Fruit fly (Drosophila melanogaster) whole organism, prepupa: ENCODE data around the gene CG33286.

Source experiments
- CG15336 ChIP-seq: fragments of 200-800 bp; sonication (Bioruptor generic); IDR thresholded peaks from 2 replicates; pipeline ENCODE4 v1.3.6; 2022; ENCODE audit warnings: missing biosample characterization, missing genetic modification characterization
- CG1621 ChIP-seq: fragments of 200-800 bp; sonication (Bioruptor generic); optimal IDR thresholded peaks from 3 replicates; lab custom pipeline; 2018; ENCODE audit warnings: missing biosample characterization, mild to moderate bottlenecking, missing genetic modification characterization
- CG16779 ChIP-seq: fragments of 200-800 bp; sonication (Bioruptor generic); optimal IDR thresholded peaks from 3 replicates; lab custom pipeline; 2017; ENCODE audit warnings: missing biosample characterization, mild to moderate bottlenecking, missing genetic modification characterization
- CG3032 ChIP-seq: fragments of 200-800 bp; optimal IDR thresholded peaks from 2 replicates; lab custom pipeline; 2019; ENCODE audit warnings: missing biosample characterization, mild to moderate bottlenecking, missing genetic modification characterization, moderate library complexity
- CG31627 ChIP-seq: fragments of 200-800 bp; sonication (Bioruptor generic); optimal IDR thresholded peaks from 3 replicates; lab custom pipeline; 2016; ENCODE audit warnings: missing biosample characterization, missing genetic modification characterization
- CG32006 ChIP-seq: fragments of 200-800 bp; sonication (Bioruptor generic); optimal IDR thresholded peaks from 3 replicates; lab custom pipeline; 2017; ENCODE audit warnings: missing biosample characterization, mild to moderate bottlenecking, missing genetic modification characterization
- CG3919 ChIP-seq: fragments of 200-800 bp; sonication (Bioruptor generic); optimal IDR thresholded peaks from 3 replicates; lab custom pipeline; 2016; ENCODE audit warnings: missing biosample characterization, missing genetic modification characterization
- CG4318 ChIP-seq: fragments of 200-800 bp; sonication (Bioruptor generic); optimal IDR thresholded peaks from 3 replicates; lab custom pipeline; 2017; ENCODE audit warnings: missing biosample characterization, mild to moderate bottlenecking, missing genetic modification characterization
- CG6163 ChIP-seq: fragments of 200-800 bp; sonication (Bioruptor generic); IDR thresholded peaks from 3 replicates; pipeline ENCODE4 v1.3.6; 2022; ENCODE audit warnings: missing biosample characterization, missing genetic modification characterization
- CG6276 ChIP-seq: fragments of 200-800 bp; sonication (Bioruptor generic); optimal IDR thresholded peaks from 2 replicates; lab custom pipeline; 2017; ENCODE audit warnings: missing biosample characterization, mild to moderate bottlenecking, missing genetic modification characterization
- CG6792 ChIP-seq: fragments of 200-800 bp; sonication (Bioruptor generic); optimal IDR thresholded peaks from 3 replicates; lab custom pipeline; 2016; ENCODE audit warnings: missing biosample characterization, missing genetic modification characterization
- CG6808 ChIP-seq: fragments of 200-800 bp; sonication (Bioruptor generic); optimal IDR thresholded peaks from 3 replicates; lab custom pipeline; 2017; ENCODE audit warnings: missing biosample characterization, missing genetic modification characterization, mild to moderate bottlenecking, moderate library complexity, missing genetic modification reagents
- CG6854 ChIP-seq: fragments of 200-800 bp; sonication (Bioruptor generic); optimal IDR thresholded peaks from 2 replicates; lab custom pipeline; 2017; ENCODE audit warnings: missing biosample characterization, mild to moderate bottlenecking, missing genetic modification characterization
- CG7368 ChIP-seq: fragments of 200-800 bp; sonication (Bioruptor generic); optimal IDR thresholded peaks from 3 replicates; lab custom pipeline; 2016; ENCODE audit warnings: missing biosample characterization, missing genetic modification characterization
- CG8119 ChIP-seq: fragments of 200-800 bp; sonication (Bioruptor generic); IDR thresholded peaks from 3 replicates; pipeline ENCODE4 v1.3.6; 2022; ENCODE audit warnings: missing biosample characterization, missing genetic modification characterization
- CG8319 ChIP-seq: fragments of 200-800 bp; sonication (Bioruptor generic); optimal IDR thresholded peaks from 3 replicates; lab custom pipeline; 2016; ENCODE audit warnings: missing biosample characterization, missing genetic modification characterization
- CG8632 ChIP-seq: fragments of 200-800 bp; sonication (Bioruptor generic); optimal IDR thresholded peaks from 3 replicates; lab custom pipeline; 2016; ENCODE audit warnings: missing biosample characterization, missing genetic modification characterization
- Eip75B ChIP-seq: fragments of 200-800 bp; sonication (Bioruptor generic); optimal IDR thresholded peaks from 3 replicates; lab custom pipeline; 2016; ENCODE audit warnings: missing biosample characterization, missing genetic modification characterization
- Eip78C ChIP-seq: fragments of 200-800 bp; sonication (Bioruptor generic); peaks from one replicate; lab custom pipeline; 2016; ENCODE audit warnings: missing biosample characterization, missing genetic modification characterization
- Eip93F ChIP-seq: fragments of 200-800 bp; sonication (Bioruptor generic); optimal IDR thresholded peaks from 2 replicates; lab custom pipeline; 2016; ENCODE audit warnings: missing biosample characterization, mild to moderate bottlenecking, missing genetic modification characterization
- Ets96B ChIP-seq: fragments of 200-800 bp; optimal IDR thresholded peaks from 2 replicates; lab custom pipeline; 2019; ENCODE audit warnings: missing biosample characterization, mild to moderate bottlenecking, missing genetic modification characterization, moderate library complexity
- Hr38 ChIP-seq: sonication (Bioruptor generic); optimal IDR thresholded peaks from 2 replicates; lab custom pipeline; 2016; ENCODE audit warnings: missing biosample characterization, missing genetic modification characterization
- Hr39 ChIP-seq: fragments of 200-800 bp; sonication (Bioruptor generic); optimal IDR thresholded peaks from 2 replicates; lab custom pipeline; 2016; ENCODE audit warnings: missing biosample characterization, missing genetic modification characterization
- Hr4 ChIP-seq: fragments of 200-800 bp; sonication (Bioruptor generic); optimal IDR thresholded peaks from 3 replicates; lab custom pipeline; 2016; ENCODE audit warnings: missing biosample characterization, missing genetic modification characterization
- Lpt ChIP-seq: fragments of 200-800 bp; sonication (Bioruptor generic); optimal IDR thresholded peaks from 3 replicates; lab custom pipeline; 2016; ENCODE audit warnings: missing biosample characterization, missing genetic modification characterization
- Met ChIP-seq: fragments of 200-800 bp; sonication (Bioruptor generic); optimal IDR thresholded peaks from 3 replicates; lab custom pipeline; 2016; ENCODE audit warnings: missing biosample characterization, missing genetic modification characterization
- OdsH ChIP-seq: fragments of 200-800 bp; sonication (Bioruptor generic); optimal IDR thresholded peaks from 3 replicates; lab custom pipeline; 2016; ENCODE audit warnings: missing biosample characterization, missing genetic modification characterization
- Smox ChIP-seq: fragments of 200-800 bp; sonication (Bioruptor generic); optimal IDR thresholded peaks from 3 replicates; lab custom pipeline; 2016; ENCODE audit warnings: missing biosample characterization, missing genetic modification characterization
- Sox102F ChIP-seq: fragments of 200-800 bp; sonication (Bioruptor generic); optimal IDR thresholded peaks from 2 replicates; lab custom pipeline; 2016; ENCODE audit warnings: missing biosample characterization, mild to moderate bottlenecking, missing genetic modification characterization
- Sox14 ChIP-seq: fragments of 200-800 bp; sonication (Bioruptor generic); optimal IDR thresholded peaks from 3 replicates; lab custom pipeline; 2016; ENCODE audit warnings: missing biosample characterization, missing genetic modification characterization
- Sox15 ChIP-seq: fragments of 200-800 bp; sonication (Bioruptor generic); optimal IDR thresholded peaks from 3 replicates; lab custom pipeline; 2016; ENCODE audit warnings: missing biosample characterization, missing genetic modification characterization
- achi ChIP-seq: fragments of 200-800 bp; sonication (Bioruptor generic); optimal IDR thresholded peaks from 3 replicates; lab custom pipeline; 2016; ENCODE audit warnings: missing biosample characterization, missing genetic modification characterization
- acj6 ChIP-seq: fragments of 200-800 bp; sonication (Bioruptor generic); optimal IDR thresholded peaks from 3 replicates; lab custom pipeline; 2016; ENCODE audit warnings: missing biosample characterization, missing genetic modification characterization
- cyc ChIP-seq: fragments of 200-800 bp; sonication (Bioruptor generic); optimal IDR thresholded peaks from 3 replicates; lab custom pipeline; 2016; ENCODE audit warnings: missing biosample characterization, missing genetic modification characterization
- dac ChIP-seq: fragments of 200-800 bp; sonication (Bioruptor generic); optimal IDR thresholded peaks from 2 replicates; lab custom pipeline; 2017; ENCODE audit warnings: missing biosample characterization, mild to moderate bottlenecking, missing genetic modification characterization
- dsx ChIP-seq: fragments of 200-800 bp; optimal IDR thresholded peaks from 3 replicates; lab custom pipeline; 2019; ENCODE audit warnings: missing biosample characterization, mild to moderate bottlenecking, missing genetic modification characterization, moderate library complexity; ENCODE audit not compliant: poor library complexity, severe bottlenecking
- eg ChIP-seq: fragments of 200-800 bp; sonication (Bioruptor generic); IDR thresholded peaks from 3 replicates; pipeline ENCODE4 v1.3.6; 2022; ENCODE audit warnings: missing biosample characterization, missing genetic modification characterization
- esn ChIP-seq: fragments of 200-800 bp; sonication (Bioruptor generic); optimal IDR thresholded peaks from 2 replicates; lab custom pipeline; 2016; ENCODE audit warnings: missing biosample characterization, mild to moderate bottlenecking, missing genetic modification characterization, moderate library complexity
- fd59A ChIP-seq: fragments of 200-800 bp; sonication (Bioruptor generic); optimal IDR thresholded peaks from 2 replicates; lab custom pipeline; 2017; ENCODE audit warnings: missing biosample characterization, mild to moderate bottlenecking, missing genetic modification characterization, missing genetic modification reagents
- fd85E ChIP-seq: fragments of 200-800 bp; sonication (Bioruptor generic); optimal IDR thresholded peaks from 3 replicates; lab custom pipeline; 2016; ENCODE audit warnings: missing biosample characterization, missing genetic modification characterization
- fkh ChIP-seq: fragments of 200-800 bp; sonication (Bioruptor generic); optimal IDR thresholded peaks from 3 replicates; lab custom pipeline; 2017; ENCODE audit warnings: missing biosample characterization, mild to moderate bottlenecking, missing genetic modification characterization, moderate library complexity
- lz ChIP-seq: fragments of 200-800 bp; sonication (Bioruptor generic); optimal IDR thresholded peaks from 3 replicates; lab custom pipeline; 2016; ENCODE audit warnings: missing biosample characterization, missing genetic modification characterization
- net ChIP-seq: fragments of 200-800 bp; sonication (Bioruptor generic); optimal IDR thresholded peaks from 3 replicates; lab custom pipeline; 2016; ENCODE audit warnings: missing biosample characterization, missing genetic modification characterization
- pdm3 ChIP-seq: fragments of 200-800 bp; sonication (Bioruptor generic); optimal IDR thresholded peaks from 3 replicates; lab custom pipeline; 2016; ENCODE audit warnings: missing biosample characterization, missing genetic modification characterization
- salr ChIP-seq, 2 experiments: fragments of 200-800 bp; sonication (Bioruptor generic); optimal IDR thresholded peaks; 3 replicates each; lab custom pipeline; 2016 to 2018; ENCODE audit warnings: missing biosample characterization in 2 of 2, missing genetic modification characterization in 2 of 2, mild to moderate bottlenecking in 1 of 2
- ss ChIP-seq, 2 experiments: fragments of 200-800 bp; sonication (Bioruptor generic); optimal IDR thresholded peaks; 2 replicates in 1 of 2; 3 replicates in 1 of 2; lab custom pipeline; 2017 to 2018; ENCODE audit warnings: mild to moderate bottlenecking in 2 of 2, missing biosample characterization in 2 of 2, missing genetic modification characterization in 2 of 2, moderate library complexity in 1 of 2
- topi ChIP-seq: fragments of 200-800 bp; sonication (Bioruptor generic); optimal IDR thresholded peaks from 3 replicates; lab custom pipeline; 2016; ENCODE audit warnings: missing biosample characterization, missing genetic modification characterization

Gene CG33286

dm6 chr3L:20987895-20988294, 13.4 kb upstream of the CG33286 start (continued):
- peak; percentile 42; the same call in 1 of the 3 replicates for TF ChIP-seq CG8119 (GFP tag; lab: Robert Waterston, UW)
- no peak for TF ChIP-seq dac (GFP tag; lab: Kevin White, UChicago)
- peak; percentile 7 for TF ChIP-seq Eip75B (GFP tag; lab: Kevin White, UChicago)
- no peak for TF ChIP-seq CG31627 (GFP tag; lab: Kevin White, UChicago)
- no peak for TF ChIP-seq fkh
- no peak for TF ChIP-seq CG8319 (GFP tag; lab: Kevin White, UChicago)
- TF ChIP-seq net (GFP tag; lab: Kevin White, UChicago) = no peak
- no peak for TF ChIP-seq CG6792 (GFP tag; lab: Kevin White, UChicago)
- TF ChIP-seq acj6 (GFP tag; lab: Kevin White, UChicago) = peak; percentile 47
- TF ChIP-seq CG6854 (GFP tag; lab: Kevin White, UChicago) = no peak
- no peak for TF ChIP-seq fd85E (GFP tag; lab: Kevin White, UChicago)
- TF ChIP-seq CG15336 (GFP tag; lab: Robert Waterston, UW) = peak; percentile 47
- TF ChIP-seq Eip78C (GFP tag; lab: Kevin White, UChicago) = peak; percentile 1
- TF ChIP-seq, all 60 proteins: peak for 29

- TF ChIP-seq fkh (no peak), Eip78C (GFP tag; lab: Kevin White, UChicago) (peak; percentile 93), dac (GFP tag; lab: Kevin White, UChicago) (peak; percentile 50), eg (peak; percentile 57; the same call in 2 of the 3 replicates), acj6 (GFP tag; lab: Kevin White, UChicago) (peak; percentile 73), esn (GFP tag; lab: Kevin White, UChicago) (peak; percentile 67), Met (GFP tag; lab: Kevin White, UChicago) (peak; percentile 26), CG6276 (GFP tag; lab: Kevin White, UChicago) (peak; percentile 88), Hr39 (GFP tag; lab: Kevin White, UChicago) (peak; percentile 5), Hr4 (GFP tag; lab: Kevin White, UChicago) (peak; percentile 73), CG16779 (tag; lab: Kevin White, UChicago) (peak; percentile 65), dsx (GFP tag; lab: Kevin White, UChicago) (peak; percentile 80), Ets96B (tag; lab: Kevin White, UChicago) (peak; percentile 84), CG4318 (peak; percentile 91), CG15336 (GFP tag; lab: Robert Waterston, UW) (peak; percentile 78), Sox102F (no peak), topi (GFP tag; lab: Kevin White, UChicago) (peak; percentile 19), fd85E (GFP tag; lab: Kevin White, UChicago) (no peak), CG8119 (GFP tag; lab: Robert Waterston, UW) (peak; percentile 80), CG6854 (GFP tag; lab: Kevin White, UChicago) (no peak), achi (peak; percentile 80), CG8319 (GFP tag; lab: Kevin White, UChicago) (peak; percentile 33), Sox15 (GFP tag; lab: Kevin White, UChicago) (peak; percentile 50), salr (GFP tag; optimal IDR thresholded peaks at IDR 0.05; lab: Kevin White, UChicago) (peak; percentile 8 to 96), ss (GFP tag; optimal IDR thresholded peaks at IDR 0.05; lab: Kevin White, UChicago) (peak; percentile 64 to 86), fd59A (GFP tag; lab: Kevin White, UChicago) (peak; percentile 31), net (GFP tag; lab: Kevin White, UChicago) (peak; percentile 56), CG3919 (GFP tag; lab: Kevin White, UChicago) (peak; percentile 79), Smox (GFP tag; lab: Kevin White, UChicago) (peak; percentile 32), CG32006 (GFP tag; lab: Kevin White, UChicago) (peak; percentile 95), CG3032 (tag; lab: Kevin White, UChicago) (peak; percentile 86), CG8632 (GFP tag; lab: Kevin White, UChicago) (peak; percentile 81), OdsH (GFP tag; lab: Kevin White, UChicago) (peak; percentile 79), CG6163 (GFP tag; lab: Robert Waterston, UW) (no peak), CG7368 (GFP tag; lab: Kevin White, UChicago) (peak; percentile 61), pdm3 (peak; percentile 49), cyc (GFP tag; lab: Kevin White, UChicago) (peak; percentile 20), CG1621 (tag; lab: Kevin White, UChicago) (no peak), Hr38 (GFP tag; lab: Kevin White, UChicago) (no peak), Eip93F (GFP tag; lab: Kevin White, UChicago) (no peak), Lpt (GFP tag; lab: Kevin White, UChicago) (peak; percentile 76), CG6808 (GFP tag; lab: Kevin White, UChicago) (peak; percentile 71), CG31627 (GFP tag; lab: Kevin White, UChicago) (no peak), Eip75B (GFP tag; lab: Kevin White, UChicago) (peak; percentile 45), Sox14 (peak; percentile 22), lz (peak; percentile 5)
These were observed 12.4 kb upstream of the CG33286 start for dm6 chr3L:20986929-20987363.
